Fruit fly (Drosophila melanogaster): Measurements from ENCODE around the gene CG8813.

The CG8813 gene

dm6 chr2L:2857862-2858734 lies 11.4 kb upstream of the CG8813 start (continued):
- TF ChIP-seq CG14050 (GFP tag; IDR thresholded peaks at IDR 0.05), result no peak
- TF ChIP-seq CG1602 (GFP tag; optimal IDR thresholded peaks at IDR 0.05), result no peak
- TF ChIP-seq CG17186 (GFP tag; optimal IDR thresholded peaks at IDR 0.05), result no peak
- no peak for TF ChIP-seq trem (tag; optimal IDR thresholded peaks at IDR 0.05)
- peak; percentile 44 for TF ChIP-seq sug (tag; optimal IDR thresholded peaks at IDR 0.05)
- no peak for TF ChIP-seq CG3995 (GFP tag; optimal IDR thresholded peaks at IDR 0.05)
- TF ChIP-seq rib (GFP tag; IDR thresholded peaks at IDR 0.05), result peak; percentile 76; the same call in 1 of the 2 replicates
- TF ChIP-seq CG11456 (GFP tag; IDR thresholded peaks at IDR 0.05), result no peak
- TF ChIP-seq Elba2 (GFP tag; optimal IDR thresholded peaks at IDR 0.05), result no peak
- peak; percentile 29 for TF ChIP-seq gro (GFP tag; optimal IDR thresholded peaks at IDR 0.05)
- no peak for TF ChIP-seq CG1603 (tag; optimal IDR thresholded peaks at IDR 0.05)
- no peak for TF ChIP-seq Nf-YB (GFP tag; optimal IDR thresholded peaks at IDR 0.05)
- no peak for TF ChIP-seq D19B (GFP tag; optimal IDR thresholded peaks at IDR 0.05)
- TF ChIP-seq sima (GFP tag; optimal IDR thresholded peaks at IDR 0.05), result no peak
- peak; percentile 20; the same call in 1 of the 3 replicates for TF ChIP-seq ci (GFP tag; IDR thresholded peaks at IDR 0.05)
- peak; percentile 31 for TF ChIP-seq CG2120 (GFP tag; optimal IDR thresholded peaks at IDR 0.05)
- no peak for TF ChIP-seq corto (GFP tag; optimal IDR thresholded peaks at IDR 0.05)
- TF ChIP-seq psq (GFP tag; optimal IDR thresholded peaks at IDR 0.05), result no peak
- TF ChIP-seq CG4360 (GFP tag; IDR thresholded peaks at IDR 0.05), result 0 out of 2 replicates have a peak, but pooled peaks have one; percentile 30
- no peak for TF ChIP-seq Dfd (GFP tag; optimal IDR thresholded peaks at IDR 0.05)
- peak; percentile 48; the same call in 1 of the 3 replicates for TF ChIP-seq so (GFP tag; IDR thresholded peaks at IDR 0.05)
- no peak for TF ChIP-seq CG4730 (GFP tag; IDR thresholded peaks at IDR 0.05)
- TF ChIP-seq CG32767 (GFP tag; IDR thresholded peaks at IDR 0.05), result no peak
- no peak for TF ChIP-seq CG9876 (GFP tag; optimal IDR thresholded peaks at IDR 0.05)
- TF ChIP-seq cato (GFP tag; optimal IDR thresholded peaks at IDR 0.05; ENCODE audit: borderline replicate concordance), result no peak
- TF ChIP-seq CG9817 (tag; optimal IDR thresholded peaks at IDR 0.05), result no peak
- TF ChIP-seq Side (GFP tag; optimal IDR thresholded peaks at IDR 0.05), result peak; percentile 3
- TF ChIP-seq sqz (GFP tag; optimal IDR thresholded peaks at IDR 0.05), result peak; percentile 41
- no peak for TF ChIP-seq sim (GFP tag; IDR thresholded peaks at IDR 0.05)
- peak; percentile 47; the same call in 1 of the 2 replicates for TF ChIP-seq Bgb (GFP tag; IDR thresholded peaks at IDR 0.05; ENCODE audit: partially characterized antibody)
- no peak for TF ChIP-seq tx (GFP tag; optimal IDR thresholded peaks at IDR 0.05)
- no peak for TF ChIP-seq Pdp1 (GFP tag; optimal IDR thresholded peaks at IDR 0.05)
- TF ChIP-seq dati (GFP tag; IDR thresholded peaks at IDR 0.05), result no peak
- TF ChIP-seq hth (optimal IDR thresholded peaks at IDR 0.05), result no peak
- no peak for TF ChIP-seq slbo (GFP tag; IDR thresholded peaks at IDR 0.05)
- TF ChIP-seq CG10979 (tag; optimal IDR thresholded peaks at IDR 0.05), result no peak
- TF ChIP-seq NC2β (GFP tag; optimal IDR thresholded peaks at IDR 0.05), result no peak
- no peak for TF ChIP-seq CHES-1-like (GFP tag; optimal IDR thresholded peaks at IDR 0.05)
- TF ChIP-seq Hand (GFP tag; optimal IDR thresholded peaks at IDR 0.05), result no peak
- no peak for TF ChIP-seq CG4404 (GFP tag; IDR thresholded peaks at IDR 0.05)
- TF ChIP-seq nau (GFP tag; optimal IDR thresholded peaks at IDR 0.05), result no peak
- no peak for TF ChIP-seq D (optimal IDR thresholded peaks at IDR 0.05)
- no peak for TF ChIP-seq D (GFP tag; optimal IDR thresholded peaks at IDR 0.05)
- no peak for TF ChIP-seq Hr39 (optimal IDR thresholded peaks at IDR 0.05)
- TF ChIP-seq CG34224 (GFP tag; IDR thresholded peaks at IDR 0.05; ENCODE audit: partially characterized antibody), result no peak
- no peak for TF ChIP-seq Poxn (GFP tag; IDR thresholded peaks at IDR 0.05)
- TF ChIP-seq crc (GFP tag; optimal IDR thresholded peaks at IDR 0.05), result no peak
- TF ChIP-seq bab2 (GFP tag; optimal IDR thresholded peaks at IDR 0.05), result no peak
- TF ChIP-seq stwl (tag; optimal IDR thresholded peaks at IDR 0.05), result no peak
- no peak for TF ChIP-seq CG16815 (GFP tag; optimal IDR thresholded peaks at IDR 0.05)
- no peak for TF ChIP-seq Chrac-16 (GFP tag; optimal IDR thresholded peaks at IDR 0.05)
